Fruit fly (Drosophila melanogaster): ENCODE measurements around the gene dsb.

dsb gene

dm6 chr3L:1868841-1869240 lies 41.2 kb downstream of the dsb start:
- TF ChIP-seq sob (GFP tag; IDR thresholded peaks at IDR 0.05), result peak; percentile 74
- TF ChIP-seq D19A (tag; optimal IDR thresholded peaks at IDR 0.05), result no peak
- peak; percentile 36 for TF ChIP-seq Asciz (GFP tag; optimal IDR thresholded peaks at IDR 0.05)
- TF ChIP-seq al (GFP tag; IDR thresholded peaks at IDR 0.05), result peak; percentile 41; the same call in 1 of the 2 replicates
- 0 out of 2 replicates have a peak, but pooled peaks have one; percentile 25 for TF ChIP-seq CG11085 (GFP tag; IDR thresholded peaks at IDR 0.05)
- 0 out of 3 replicates have a peak, but pooled peaks have one; percentile 17 for TF ChIP-seq ase (GFP tag; IDR thresholded peaks at IDR 0.05)
- peak; percentile 40; the same call in 1 of the 2 replicates for TF ChIP-seq CG14014 (GFP tag; IDR thresholded peaks at IDR 0.05)
- 0 out of 3 replicates have a peak, but pooled peaks have one; percentile 26 for TF ChIP-seq CG3726 (GFP tag; IDR thresholded peaks at IDR 0.05)
- peak; percentile 8 for TF ChIP-seq CG2120 (GFP tag; optimal IDR thresholded peaks at IDR 0.05)
- 0 out of 3 replicates have a peak, but pooled peaks have one; percentile 27 for TF ChIP-seq CG11456 (GFP tag; IDR thresholded peaks at IDR 0.05)
- TF ChIP-seq row (GFP tag; IDR thresholded peaks at IDR 0.05), result peak; percentile 28; the same call in 1 of the 3 replicates
- peak; percentile 66 for TF ChIP-seq CG18262 (tag; optimal IDR thresholded peaks at IDR 0.05)
- TF ChIP-seq E2f1 (GFP tag; IDR thresholded peaks at IDR 0.05), result peak; percentile 54; the same call in 1 of the 2 replicates
- peak; percentile 50 for TF ChIP-seq CG1233 (GFP tag; optimal IDR thresholded peaks at IDR 0.05)
- TF ChIP-seq z (GFP tag; IDR thresholded peaks at IDR 0.05), result 0 out of 3 replicates have a peak, but pooled peaks have one; percentile 14
- TF ChIP-seq Dip2 (GFP tag; IDR thresholded peaks at IDR 0.05), result no peak
- peak; percentile 8 for TF ChIP-seq CG17802 (tag; optimal IDR thresholded peaks at IDR 0.05)
- no peak for TF ChIP-seq CG18011 (GFP tag; optimal IDR thresholded peaks at IDR 0.05)
- peak; percentile 63 for TF ChIP-seq CG7357 (GFP tag; IDR thresholded peaks at IDR 0.05)
- TF ChIP-seq Ptx1 (GFP tag; IDR thresholded peaks at IDR 0.05), result peak; percentile 47
- TF ChIP-seq ssp (GFP tag; IDR thresholded peaks at IDR 0.05), result peak; percentile 40; the same call in 1 of the 2 replicates
- TF ChIP-seq Med (GFP tag), result peak; percentile 70
- no peak for TF ChIP-seq CG34224 (GFP tag; IDR thresholded peaks at IDR 0.05; ENCODE audit: partially characterized antibody)
- peak; percentile 78 for TF ChIP-seq dysf (GFP tag; IDR thresholded peaks at IDR 0.05)
- peak; percentile 53; the same call in 3 of the 4 replicates for TF ChIP-seq Gug (GFP tag; IDR thresholded peaks at IDR 0.05)
- no peak for TF ChIP-seq org-1 (GFP tag; optimal IDR thresholded peaks at IDR 0.05)
- TF ChIP-seq Rfx (GFP tag; IDR thresholded peaks at IDR 0.05), result peak; percentile 66
- TF ChIP-seq CG13775 (GFP tag; optimal IDR thresholded peaks at IDR 0.05), result no peak
- TF ChIP-seq CG2129 (GFP tag; IDR thresholded peaks at IDR 0.05; ENCODE audit: partially characterized antibody), result no peak
- peak; percentile 3 for TF ChIP-seq fd96Cb (tag; optimal IDR thresholded peaks at IDR 0.05)
- no peak for TF ChIP-seq rib (GFP tag; IDR thresholded peaks at IDR 0.05)
- peak; percentile 37; the same call in 1 of the 3 replicates for TF ChIP-seq Mrtf (GFP tag; IDR thresholded peaks at IDR 0.05)
- TF ChIP-seq CG11504 (tag; optimal IDR thresholded peaks at IDR 0.05), result no peak
- TF ChIP-seq CG10267 (tag; optimal IDR thresholded peaks at IDR 0.05), result no peak
- peak; percentile 9 for TF ChIP-seq Oli (tag; optimal IDR thresholded peaks at IDR 0.05)
- no peak for TF ChIP-seq CG2875 (GFP tag; optimal IDR thresholded peaks at IDR 0.05)
- no peak for TF ChIP-seq gce (GFP tag; IDR thresholded peaks at IDR 0.05)
- peak; percentile 45 for TF ChIP-seq HHEX (GFP tag; optimal IDR thresholded peaks at IDR 0.05)
- TF ChIP-seq CG15073 (GFP tag; optimal IDR thresholded peaks at IDR 0.05), result no peak
- TF ChIP-seq CG9727 (GFP tag; optimal IDR thresholded peaks at IDR 0.05), result no peak
- TF ChIP-seq Meics (GFP tag; optimal IDR thresholded peaks at IDR 0.05), result peak; percentile 46
- TF ChIP-seq shn (GFP tag; optimal IDR thresholded peaks at IDR 0.05), result no peak
- TF ChIP-seq HLH3B (GFP tag; IDR thresholded peaks at IDR 0.05), result 0 out of 2 replicates have a peak, but pooled peaks have one; percentile 24
- TF ChIP-seq CG4730 (GFP tag; IDR thresholded peaks at IDR 0.05), result peak; percentile 24; the same call in 1 of the 2 replicates
- TF ChIP-seq bcd (GFP tag; optimal IDR thresholded peaks at IDR 0.05), result peak; percentile 23
- peak; percentile 55 for TF ChIP-seq CG6689 (GFP tag; IDR thresholded peaks at IDR 0.05)
- TF ChIP-seq CG33213 (GFP tag; optimal IDR thresholded peaks at IDR 0.05), result no peak
- no peak for TF ChIP-seq ato (GFP tag; IDR thresholded peaks at IDR 0.05; ENCODE audit: partially characterized antibody)
- TF ChIP-seq CG6683 (GFP tag; optimal IDR thresholded peaks at IDR 0.05), result peak; percentile 31
- peak; percentile 2 for TF ChIP-seq cwo (GFP tag; optimal IDR thresholded peaks at IDR 0.05)

Measured in whole organism, embryonic.